Worm (Caenorhabditis elegans): Measurements from ENCODE around the gene kgb-2.

Gene kgb-2

ce11 chrIV:3636528-3637129, 30.0 kb downstream of the kgb-2 start, which contains the start of gene madf-9 (continued):
- TF ChIP-seq ceh-48 (tag; optimal IDR thresholded peaks at IDR 0.05), result no peak
- no peak for TF ChIP-seq ceh-45 (GFP tag; IDR thresholded peaks at IDR 0.05)
- peak; percentile 22 for TF ChIP-seq unc-42 (tag; optimal IDR thresholded peaks at IDR 0.05)
- peak; percentile 71 for TF ChIP-seq F13H6.1 (tag; optimal IDR thresholded peaks at IDR 0.05)
- TF ChIP-seq C38D4.7 (GFP tag; optimal IDR thresholded peaks at IDR 0.05), result no peak
- TF ChIP-seq K02D7.2 (tag; optimal IDR thresholded peaks at IDR 0.05), result no peak
- TF ChIP-seq nhr-232 (tag; optimal IDR thresholded peaks at IDR 0.05), result no peak
- no peak for TF ChIP-seq ceh-30 (tag; optimal IDR thresholded peaks at IDR 0.05)
- no peak for TF ChIP-seq ceh-22 (tag; optimal IDR thresholded peaks at IDR 0.05)
- no peak for TF ChIP-seq hlh-15 (tag; optimal IDR thresholded peaks at IDR 0.05)
- peak; percentile 67 for TF ChIP-seq ceh-34 (tag; optimal IDR thresholded peaks at IDR 0.05)
- no peak for TF ChIP-seq odd-2 (tag; optimal IDR thresholded peaks at IDR 0.05)
- TF ChIP-seq hlh-30 (tag; optimal IDR thresholded peaks at IDR 0.05; ENCODE audit: insufficient read depth), result peak; percentile 41
- TF ChIP-seq hlh-13 (GFP tag; optimal IDR thresholded peaks at IDR 0.05), result no peak
- TF ChIP-seq fkh-6 (tag; optimal IDR thresholded peaks at IDR 0.05), result no peak
- TF ChIP-seq nfya-1 (tag; optimal IDR thresholded peaks at IDR 0.05), result peak; percentile 62
- TF ChIP-seq ceh-19 (GFP tag; optimal IDR thresholded peaks at IDR 0.05), result peak; percentile 32
- no peak for TF ChIP-seq T23F11.4 (GFP tag; optimal IDR thresholded peaks at IDR 0.05)
- no peak for TF ChIP-seq ttx-3 (tag; optimal IDR thresholded peaks at IDR 0.05)
- peak; percentile 64 for TF ChIP-seq ceh-31 (tag; optimal IDR thresholded peaks at IDR 0.05)
- no peak for TF ChIP-seq elt-4 (tag; optimal IDR thresholded peaks at IDR 0.05)
- no peak for TF ChIP-seq pha-4 (tag; optimal IDR thresholded peaks at IDR 0.05)
- TF ChIP-seq C08G9.2 (tag; optimal IDR thresholded peaks at IDR 0.05), result peak; percentile 32
- TF ChIP-seq ceh-14 (tag; optimal IDR thresholded peaks at IDR 0.05), result no peak
- peak; percentile 27 for TF ChIP-seq ref-2 (tag; optimal IDR thresholded peaks at IDR 0.05)
- TF ChIP-seq elt-2 (tag; optimal IDR thresholded peaks at IDR 0.05), result peak; percentile 12
- peak; percentile 41 for TF ChIP-seq ceh-2 (tag; optimal IDR thresholded peaks at IDR 0.05)
- TF ChIP-seq npax-4 (tag; optimal IDR thresholded peaks at IDR 0.05), result no peak
- no peak for TF ChIP-seq eyg-1 (tag; optimal IDR thresholded peaks at IDR 0.05)
- TF ChIP-seq pat-9 (tag; optimal IDR thresholded peaks at IDR 0.05), result no peak
- TF ChIP-seq unc-86 (tag; optimal IDR thresholded peaks at IDR 0.05), result no peak
- peak; percentile 28 for TF ChIP-seq rnt-1 (tag; optimal IDR thresholded peaks at IDR 0.05)
- no peak for TF ChIP-seq che-1 (tag; optimal IDR thresholded peaks at IDR 0.05)
- peak; percentile 77 for TF ChIP-seq ceh-18 (tag; optimal IDR thresholded peaks at IDR 0.05)
- no peak for TF ChIP-seq lim-6 (tag; optimal IDR thresholded peaks at IDR 0.05)
- TF ChIP-seq ets-4 (tag; optimal IDR thresholded peaks at IDR 0.05), result peak; percentile 16
- TF ChIP-seq pros-1 (tag; optimal IDR thresholded peaks at IDR 0.05), result peak; percentile 63
- TF ChIP-seq lin-11 (tag; optimal IDR thresholded peaks at IDR 0.05), result no peak
- TF ChIP-seq dmd-4 (tag; optimal IDR thresholded peaks at IDR 0.05; ENCODE audit: borderline replicate concordance), result no peak
- TF ChIP-seq unc-3 (GFP tag; conservative IDR thresholded peaks at IDR 0.05), result no peak
- no peak for TF ChIP-seq unc-3 (tag; optimal IDR thresholded peaks at IDR 0.05)
- TF ChIP-seq tbx-2 (tag; optimal IDR thresholded peaks at IDR 0.05), result peak; percentile 61
- TF ChIP-seq zip-5 (tag; optimal IDR thresholded peaks at IDR 0.05), result no peak
- no peak for TF ChIP-seq mec-3 (tag; optimal IDR thresholded peaks at IDR 0.05; ENCODE audit: borderline replicate concordance)
- TF ChIP-seq unc-55 (GFP tag; optimal IDR thresholded peaks at IDR 0.05), result no peak
- TF ChIP-seq syd-9 (tag; optimal IDR thresholded peaks at IDR 0.05), result peak; percentile 41
- TF ChIP-seq fkh-10 (GFP tag; optimal IDR thresholded peaks at IDR 0.05), result no peak
